Worm (Caenorhabditis elegans): ENCODE data around the gene scl-18.

The scl-18 gene

ce11 chrIV:11703685-11704296 is 50.4 kb downstream of the scl-18 start, which contains the start of the genes T22B3.3 and alg-3:
TSS of gene T22B3.3 (minus strand) at chrIV:11703785.
TSS of gene alg-3 (plus strand) at chrIV:11704246.
- TF ChIP-seq mdl-1 (tag; optimal IDR thresholded peaks at IDR 0.05) = no peak
- no peak for TF ChIP-seq hlh-4 (tag; optimal IDR thresholded peaks at IDR 0.05)
- TF ChIP-seq unc-86 (tag; optimal IDR thresholded peaks at IDR 0.05) = no peak
- TF ChIP-seq elt-3 (tag; optimal IDR thresholded peaks at IDR 0.05) = no peak
- no peak for TF ChIP-seq lin-39 (tag; optimal IDR thresholded peaks at IDR 0.05)
- no peak for TF ChIP-seq blmp-1 (tag; optimal IDR thresholded peaks at IDR 0.05)
- TF ChIP-seq lsy-2 (tag; optimal IDR thresholded peaks at IDR 0.05) = no peak
- TF ChIP-seq ama-1 (optimal IDR thresholded peaks at IDR 0.05) = no peak
